Worm (Caenorhabditis elegans) whole organism, mixed stage, embryonic: ENCODE measurements around the gene T01E8.1.

ENCODE experiments used
- M03D4.4 ChIP-seq: sonication (generic microtip); optimal IDR thresholded peaks from 2 replicates; lab custom pipeline; 2017; ENCODE audit warnings: mild to moderate bottlenecking, missing genetic modification characterization, missing compliant biosample characterization
- bed-3 ChIP-seq: fragments of 200-800 bp; sonication (Bioruptor generic); optimal IDR thresholded peaks from 3 replicates; lab custom pipeline; 2018; ENCODE audit warnings: mild to moderate bottlenecking, missing genetic modification characterization, moderate library complexity, missing compliant biosample characterization
- blmp-1 ChIP-seq: fragments of 150-350 bp; optimal IDR thresholded peaks from 2 replicates; lab custom pipeline; 2014; ENCODE audit warnings: missing biosample characterization, missing genetic modification characterization
- ceh-43 ChIP-seq: fragments of 200-800 bp; sonication (Bioruptor generic); optimal IDR thresholded peaks from 2 replicates; lab custom pipeline; 2018; ENCODE audit warnings: mild to moderate bottlenecking, missing genetic modification characterization, moderate library complexity, missing compliant biosample characterization
- ceh-83 ChIP-seq: fragments of 200-800 bp; sonication (Bioruptor generic); optimal IDR thresholded peaks from 2 replicates; lab custom pipeline; 2018; ENCODE audit warnings: mild to moderate bottlenecking, missing genetic modification characterization, missing compliant biosample characterization
- ces-1 ChIP-seq: fragments of 150-350 bp; optimal IDR thresholded peaks from 2 replicates; lab custom pipeline; 2014; ENCODE audit warnings: missing biosample characterization, missing genetic modification reagents, missing genetic modification characterization
- cnd-1 ChIP-seq: fragments of 200-800 bp; sonication (Bioruptor generic); optimal IDR thresholded peaks from 2 replicates; lab custom pipeline; 2018; ENCODE audit warnings: mild to moderate bottlenecking, missing genetic modification characterization, missing compliant biosample characterization
- drap-1 ChIP-seq: fragments of 200-800 bp; sonication (Bioruptor generic); optimal IDR thresholded peaks from 3 replicates; lab custom pipeline; 2018; ENCODE audit warnings: mild to moderate bottlenecking, missing genetic modification characterization, missing compliant biosample characterization
- elt-1 ChIP-seq: sonication (generic microtip); optimal IDR thresholded peaks from 2 replicates; lab custom pipeline; 2017; ENCODE audit warnings: missing genetic modification characterization, mild to moderate bottlenecking, missing compliant biosample characterization, antibody characterized with exemption, moderate library complexity, borderline replicate concordance; ENCODE audit not compliant: insufficient read depth
- elt-3 ChIP-seq: fragments of 150-350 bp; optimal IDR thresholded peaks from 2 replicates; lab custom pipeline; 2014; ENCODE audit warnings: missing biosample characterization, missing genetic modification characterization
- flh-1 ChIP-seq: fragments of 200-800 bp; sonication (Bioruptor generic); optimal IDR thresholded peaks from 2 replicates; lab custom pipeline; 2018; ENCODE audit warnings: mild to moderate bottlenecking, missing genetic modification characterization, moderate library complexity, missing compliant biosample characterization
- ham-2 ChIP-seq: fragments of 200-800 bp; sonication (Bioruptor generic); optimal IDR thresholded peaks from 2 replicates; lab custom pipeline; 2018; ENCODE audit warnings: mild to moderate bottlenecking, missing genetic modification characterization, missing compliant biosample characterization
- hlh-1 ChIP-seq: fragments of 150-350 bp; optimal IDR thresholded peaks from 2 replicates; lab custom pipeline; 2014; ENCODE audit warnings: missing biosample characterization, missing genetic modification reagents, missing genetic modification characterization
- lin-13 ChIP-seq: fragments of 150-350 bp; optimal IDR thresholded peaks from 2 replicates; lab custom pipeline; 2014; ENCODE audit warnings: missing biosample characterization, missing genetic modification characterization
- lin-32 ChIP-seq: fragments of 200-800 bp; sonication (Bioruptor generic); optimal IDR thresholded peaks from 2 replicates; lab custom pipeline; 2018; ENCODE audit warnings: mild to moderate bottlenecking, missing genetic modification characterization, missing compliant biosample characterization
- lsy-2 ChIP-seq: fragments of 150-350 bp; optimal IDR thresholded peaks from 2 replicates; lab custom pipeline; 2014; ENCODE audit warnings: missing biosample characterization, missing genetic modification characterization
- mab-5 ChIP-seq: fragments of 150-350 bp; optimal IDR thresholded peaks from 2 replicates; lab custom pipeline; 2014; ENCODE audit warnings: missing biosample characterization, missing genetic modification characterization
- mep-1 ChIP-seq: fragments of 150-350 bp; optimal IDR thresholded peaks from 2 replicates; lab custom pipeline; 2017; ENCODE audit warnings: missing biosample characterization, missing genetic modification reagents, missing genetic modification characterization, inconsistent platforms
- mls-2 ChIP-seq: sonication (generic microtip); optimal IDR thresholded peaks from 2 replicates; lab custom pipeline; 2016; ENCODE audit warnings: mild to moderate bottlenecking, missing genetic modification characterization, moderate library complexity, missing compliant biosample characterization
- nhr-12 ChIP-seq: fragments of 150-350 bp; optimal IDR thresholded peaks from 2 replicates; lab custom pipeline; 2014; ENCODE audit warnings: missing biosample characterization, missing genetic modification characterization
- nhr-2 ChIP-seq: fragments of 150-350 bp; optimal IDR thresholded peaks from 2 replicates; lab custom pipeline; 2014; ENCODE audit warnings: missing biosample characterization, missing genetic modification characterization
- nhr-237 ChIP-seq: fragments of 150-350 bp; optimal IDR thresholded peaks from 2 replicates; lab custom pipeline; 2014; ENCODE audit warnings: missing biosample characterization, missing genetic modification characterization
- pha-4 ChIP-seq: fragments of 150-350 bp; optimal IDR thresholded peaks from 2 replicates; lab custom pipeline; 2018; ENCODE audit warnings: missing biosample characterization, missing genetic modification reagents, missing genetic modification characterization
- sem-2 ChIP-seq: fragments of 200-800 bp; sonication (Bioruptor generic); optimal IDR thresholded peaks from 2 replicates; lab custom pipeline; 2018; ENCODE audit warnings: mild to moderate bottlenecking, missing genetic modification characterization, missing compliant biosample characterization
- snpc-4 ChIP-seq: fragments of 150-350 bp; optimal IDR thresholded peaks from 2 replicates; lab custom pipeline; 2014; ENCODE audit warnings: missing biosample characterization, missing genetic modification characterization
- sptf-1 ChIP-seq: sonication (generic microtip); optimal IDR thresholded peaks from 2 replicates; lab custom pipeline; 2017; ENCODE audit warnings: mild to moderate bottlenecking, missing genetic modification characterization, moderate library complexity, missing compliant biosample characterization
- tbx-8 ChIP-seq: fragments of 200-800 bp; sonication (Bioruptor generic); optimal IDR thresholded peaks from 2 replicates; lab custom pipeline; 2018; ENCODE audit warnings: mild to moderate bottlenecking, missing genetic modification characterization, moderate library complexity, missing compliant biosample characterization
- unc-120 ChIP-seq: sonication (generic microtip); optimal IDR thresholded peaks from 2 replicates; lab custom pipeline; 2017; ENCODE audit warnings: missing genetic modification characterization, missing compliant biosample characterization; ENCODE audit not compliant: poor library complexity, severe bottlenecking
- unc-39 ChIP-seq: fragments of 150-350 bp; optimal IDR thresholded peaks from 2 replicates; lab custom pipeline; 2014; ENCODE audit warnings: missing biosample characterization, missing genetic modification characterization
- zip-8 ChIP-seq: fragments of 150-350 bp; optimal IDR thresholded peaks from 2 replicates; lab custom pipeline; 2014; ENCODE audit warnings: missing biosample characterization, missing genetic modification characterization
- ztf-11 ChIP-seq: fragments of 150-350 bp; optimal IDR thresholded peaks from 2 replicates; lab custom pipeline; 2014; ENCODE audit warnings: missing biosample characterization, missing genetic modification characterization

T01E8.1 gene

ce11 chrII:10227030-10227429, 20.5 kb downstream of the T01E8.1 start, which contains the start of gene srh-135:
Gene srh-135 (minus strand): TSS chrII:10227130.
- TF ChIP-seq tbx-8 (GFP tag; lab: Kevin White, UChicago), result no peak
- no peak for TF ChIP-seq drap-1 (GFP tag; lab: Kevin White, UChicago)
- no peak for TF ChIP-seq lin-13 (tag; lab: Kevin White, UChicago)
- no peak for TF ChIP-seq M03D4.4 (tag; lab: Kevin White, UChicago)
- no peak for TF ChIP-seq ceh-83 (GFP tag; lab: Kevin White, UChicago)
- no peak for TF ChIP-seq elt-1
- TF ChIP-seq ces-1 (GFP tag; lab: Kevin White, UChicago), result no peak
- no peak for TF ChIP-seq pha-4
- TF ChIP-seq ham-2 (GFP tag; lab: Kevin White, UChicago), result no peak
- no peak for TF ChIP-seq lin-32 (GFP tag; lab: Kevin White, UChicago)
- TF ChIP-seq snpc-4, result no peak

DNA sequence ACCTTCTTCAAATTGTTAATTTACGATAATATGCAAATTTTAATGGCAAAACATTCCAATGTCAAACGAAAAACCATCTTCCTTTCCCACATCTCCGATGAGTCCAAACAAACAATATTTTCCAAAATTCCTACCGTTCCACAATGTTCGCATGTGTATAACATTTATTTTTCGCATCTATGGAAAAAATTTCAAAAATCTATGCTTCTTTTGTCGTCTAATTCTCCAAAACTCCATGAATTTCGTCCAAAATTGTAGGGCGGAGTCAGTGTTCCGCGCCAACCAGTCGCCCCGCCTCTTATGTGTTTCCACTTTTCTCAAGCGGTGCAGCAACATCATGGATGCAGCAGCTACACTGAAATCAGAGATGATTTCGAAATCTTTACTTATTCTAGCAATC, 24.4 kb downstream of the T01E8.1 start, which contains the start of gene T01E8.8:
Gene T01E8.8 (plus strand): TSS at position 301 of the 400 bp plus-strand sequence.
- TF ChIP-seq tbx-8 (GFP tag; lab: Kevin White, UChicago), result no peak
- no peak for TF ChIP-seq zip-8
- no peak for TF ChIP-seq lsy-2 (tag; lab: Kevin White, UChicago)
- no peak for TF ChIP-seq lin-13 (tag; lab: Kevin White, UChicago)
- TF ChIP-seq ceh-43 (GFP tag; lab: Kevin White, UChicago), result no peak
- TF ChIP-seq nhr-237, result no peak
- no peak for TF ChIP-seq ceh-83 (GFP tag; lab: Kevin White, UChicago)
- TF ChIP-seq lin-32 (GFP tag; lab: Kevin White, UChicago), result no peak
- TF ChIP-seq flh-1 (GFP tag; lab: Kevin White, UChicago), result no peak
- TF ChIP-seq mls-2 (tag; lab: Kevin White, UChicago), result no peak
- TF ChIP-seq ham-2 (GFP tag; lab: Kevin White, UChicago), result no peak
- no peak for TF ChIP-seq pha-4
- no peak for TF ChIP-seq ztf-11
- no peak for TF ChIP-seq sptf-1 (tag; lab: Kevin White, UChicago)
- no peak for TF ChIP-seq hlh-1 (tag; lab: Kevin White, UChicago)
- no peak for TF ChIP-seq mep-1 (tag; lab: Kevin White, UChicago)
- no peak for TF ChIP-seq nhr-2 (tag; lab: Kevin White, UChicago)
- no peak for TF ChIP-seq snpc-4
- TF ChIP-seq, all 35 proteins: peak for 0

- TF ChIP-seq M03D4.4 (tag; lab: Kevin White, UChicago) (no peak), sptf-1 (tag; lab: Kevin White, UChicago) (no peak), mls-2 (tag; lab: Kevin White, UChicago) (no peak), tbx-8 (GFP tag; lab: Kevin White, UChicago) (no peak), snpc-4 (no peak), unc-120 (tag; lab: Kevin White, UChicago) (no peak), hlh-1 (tag; lab: Kevin White, UChicago) (no peak), ces-1 (GFP tag; lab: Kevin White, UChicago) (no peak), bed-3 (no peak), mab-5 (no peak), nhr-2 (tag; lab: Kevin White, UChicago) (no peak), lin-32 (GFP tag; lab: Kevin White, UChicago) (no peak), zip-8 (no peak), mep-1 (tag; lab: Kevin White, UChicago) (no peak)
Observed at ce11 chrII:10231874-10232273, 25.3 kb downstream of the T01E8.1 start.

DNA sequence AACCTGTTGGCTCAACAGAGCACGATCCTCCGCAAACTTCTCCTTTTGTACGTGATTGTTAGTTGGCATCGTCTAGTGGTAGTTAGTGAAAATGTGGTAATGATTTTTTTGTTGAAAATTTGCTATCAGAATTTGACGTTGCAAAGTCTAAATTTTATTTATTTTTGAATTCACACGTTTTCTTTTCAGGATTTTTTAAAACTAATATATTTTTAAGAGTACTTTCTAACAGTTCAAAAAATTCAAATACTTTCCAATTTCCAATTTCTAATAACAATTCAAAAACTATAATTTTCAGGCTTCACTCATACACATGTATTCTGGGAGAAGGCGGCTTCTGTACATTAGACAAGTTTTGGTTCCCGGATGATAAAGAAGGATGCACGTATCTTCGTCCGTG, 27.9 kb downstream of the T01E8.1 start, which contains the start of gene ubxn-5:
Gene ubxn-5 (minus strand): TSS at position 101 of the 400 bp plus-strand sequence.
- TF ChIP-seq nhr-237 (no peak), mep-1 (tag; lab: Kevin White, UChicago) (no peak), snpc-4 (no peak), unc-120 (tag; lab: Kevin White, UChicago) (no peak), nhr-12 (tag; lab: Kevin White, UChicago) (no peak), cnd-1 (tag; lab: Kevin White, UChicago) (no peak), ces-1 (GFP tag; lab: Kevin White, UChicago) (no peak), sem-2 (GFP tag; lab: Kevin White, UChicago) (no peak), ceh-43 (GFP tag; lab: Kevin White, UChicago) (no peak), flh-1 (GFP tag; lab: Kevin White, UChicago) (no peak), drap-1 (GFP tag; lab: Kevin White, UChicago) (no peak), elt-3 (tag; lab: Kevin White, UChicago) (no peak), nhr-2 (tag; lab: Kevin White, UChicago) (no peak), sptf-1 (tag; lab: Kevin White, UChicago) (no peak), unc-39 (tag; lab: Kevin White, UChicago) (no peak), zip-8 (no peak), tbx-8 (GFP tag; lab: Kevin White, UChicago) (no peak), blmp-1 (no peak)
